Fruit fly (Drosophila melanogaster) whole organism, embryonic: Measurements from ENCODE around the gene kirre.

ENCODE experiments used
- B-H2 ChIP-seq: fragments of 200-800 bp; sonication (Bioruptor generic); optimal IDR thresholded peaks from 2 replicates; lab custom pipeline; 2018; ENCODE audit warnings: missing biosample characterization, mild to moderate bottlenecking, missing genetic modification characterization
- BEAF-32 ChIP-seq: fragments of 200-800 bp; sonication (Bioruptor generic); optimal IDR thresholded peaks from 3 replicates; lab custom pipeline; 2017; ENCODE audit warnings: missing biosample characterization, missing genetic modification characterization, mild to moderate bottlenecking, moderate library complexity, missing genetic modification reagents
- C15 ChIP-seq: fragments of 200-800 bp; sonication (Bioruptor generic); IDR thresholded peaks from 3 replicates; pipeline ENCODE4 v1.3.6; 2022; ENCODE audit warnings: missing biosample characterization, missing genetic modification characterization
- CG10959 ChIP-seq: fragments of 200-800 bp; sonication (Bioruptor generic); IDR thresholded peaks from 2 replicates; pipeline ENCODE4 v1.3.6; 2022; ENCODE audit warnings: missing biosample characterization, missing genetic modification characterization
- CG11504 ChIP-seq: fragments of 200-800 bp; sonication (Bioruptor generic); optimal IDR thresholded peaks from 3 replicates; lab custom pipeline; 2019; ENCODE audit warnings: missing biosample characterization, mild to moderate bottlenecking, missing genetic modification characterization, moderate library complexity
- CG12744 ChIP-seq: fragments of 200-800 bp; sonication (Bioruptor generic); optimal IDR thresholded peaks from 2 replicates; lab custom pipeline; 2016; ENCODE audit warnings: missing biosample characterization, missing genetic modification characterization
- CG12769 ChIP-seq: fragments of 200-800 bp; sonication (Bioruptor generic); optimal IDR thresholded peaks from 2 replicates; lab custom pipeline; 2019; ENCODE audit warnings: missing biosample characterization, mild to moderate bottlenecking, missing genetic modification characterization, moderate library complexity
- CG13123 ChIP-seq: fragments of 200-800 bp; sonication (Bioruptor generic); optimal IDR thresholded peaks from 2 replicates; lab custom pipeline; 2016; ENCODE audit warnings: missing biosample characterization, missing genetic modification characterization
- CG13775 ChIP-seq: fragments of 200-800 bp; sonication (Bioruptor generic); optimal IDR thresholded peaks from 3 replicates; lab custom pipeline; 2017; ENCODE audit warnings: missing biosample characterization, mild to moderate bottlenecking, missing genetic modification characterization
- CG16863 ChIP-seq: fragments of 200-800 bp; sonication (Bioruptor generic); optimal IDR thresholded peaks from 3 replicates; lab custom pipeline; 2016; ENCODE audit warnings: missing biosample characterization, missing genetic modification characterization
- CG17361 ChIP-seq: fragments of 200-800 bp; sonication (Bioruptor generic); IDR thresholded peaks from 3 replicates; pipeline ENCODE4 v1.3.6; 2022; ENCODE audit warnings: missing biosample characterization, missing genetic modification characterization
- CG2129 ChIP-seq: fragments of 200-800 bp; sonication (Bioruptor generic); IDR thresholded peaks from 2 replicates; pipeline ENCODE4 v1.3.6; 2022; ENCODE audit warnings: missing biosample characterization, missing genetic modification characterization; ENCODE audit not compliant: partially characterized antibody
- CG30403 ChIP-seq: fragments of 200-800 bp; sonication (Bioruptor generic); optimal IDR thresholded peaks from 3 replicates; lab custom pipeline; 2016; ENCODE audit warnings: missing biosample characterization, missing genetic modification characterization
- CG31365 ChIP-seq: fragments of 200-800 bp; sonication (Bioruptor generic); optimal IDR thresholded peaks from 2 replicates; lab custom pipeline; 2018; ENCODE audit warnings: missing biosample characterization, mild to moderate bottlenecking, missing genetic modification characterization
- CG7556 ChIP-seq: fragments of 200-800 bp; sonication (Bioruptor generic); optimal IDR thresholded peaks from 2 replicates; lab custom pipeline; 2017; ENCODE audit warnings: missing biosample characterization, mild to moderate bottlenecking, missing genetic modification characterization
- CoRest ChIP-seq: fragments of 200-800 bp; sonication (Bioruptor generic); optimal IDR thresholded peaks from 3 replicates; lab custom pipeline; 2018; ENCODE audit warnings: missing biosample characterization, mild to moderate bottlenecking, missing genetic modification characterization, moderate library complexity
- Dbx ChIP-seq: fragments of 200-800 bp; sonication (Bioruptor generic); IDR thresholded peaks from 3 replicates; pipeline ENCODE4 v1.3.6; 2022; ENCODE audit warnings: missing biosample characterization, missing genetic modification characterization
- Dip2 ChIP-seq: fragments of 200-800 bp; sonication (Bioruptor generic); IDR thresholded peaks from 2 replicates; pipeline ENCODE4 v1.3.6; 2022; ENCODE audit warnings: missing biosample characterization, missing genetic modification characterization
- Dref ChIP-seq: fragments of 200-800 bp; sonication (Bioruptor generic); IDR thresholded peaks from 2 replicates; pipeline ENCODE4 v1.3.6; 2022; ENCODE audit warnings: missing biosample characterization, missing genetic modification characterization
- Elba2 ChIP-seq: fragments of 200-800 bp; sonication (Bioruptor generic); optimal IDR thresholded peaks from 3 replicates; lab custom pipeline; 2016; ENCODE audit warnings: missing biosample characterization, missing genetic modification characterization
- Ets65A ChIP-seq: fragments of 200-800 bp; sonication (Bioruptor generic); peaks from one replicate; lab custom pipeline; 2016; ENCODE audit warnings: missing biosample characterization, missing genetic modification characterization
- Max ChIP-seq: fragments of 200-800 bp; sonication (Bioruptor generic); optimal IDR thresholded peaks from 2 replicates; lab custom pipeline; 2016; ENCODE audit warnings: missing biosample characterization, mild to moderate bottlenecking, missing genetic modification characterization
- NC2α ChIP-seq: fragments of 200-800 bp; sonication (Bioruptor generic); optimal IDR thresholded peaks from 2 replicates; lab custom pipeline; 2016; ENCODE audit warnings: missing biosample characterization, missing genetic modification characterization
- Oli ChIP-seq: fragments of 200-800 bp; sonication (Bioruptor generic); optimal IDR thresholded peaks from 2 replicates; lab custom pipeline; 2018; ENCODE audit warnings: missing biosample characterization, mild to moderate bottlenecking, missing genetic modification characterization, moderate library complexity
- Opbp ChIP-seq: fragments of 200-800 bp; sonication (Bioruptor generic); IDR thresholded peaks from 3 replicates; pipeline ENCODE4 v1.3.6; 2022; ENCODE audit warnings: missing biosample characterization, missing genetic modification characterization; ENCODE audit not compliant: partially characterized antibody
- Side ChIP-seq: fragments of 200-800 bp; sonication (Bioruptor generic); optimal IDR thresholded peaks from 2 replicates; lab custom pipeline; 2016; ENCODE audit warnings: missing biosample characterization, missing genetic modification characterization
- Sox100B ChIP-seq: fragments of 200-800 bp; sonication (Bioruptor generic); optimal IDR thresholded peaks from 3 replicates; lab custom pipeline; 2018; ENCODE audit warnings: missing biosample characterization, mild to moderate bottlenecking, missing genetic modification characterization
- bigmax ChIP-seq: fragments of 200-800 bp; sonication (Bioruptor generic); optimal IDR thresholded peaks from 2 replicates; lab custom pipeline; 2018; ENCODE audit warnings: missing biosample characterization, mild to moderate bottlenecking, missing genetic modification characterization
- bowl ChIP-seq: fragments of 200-800 bp; sonication (Bioruptor generic); IDR thresholded peaks from 2 replicates; pipeline ENCODE4 v1.3.6; 2022; ENCODE audit warnings: missing biosample characterization, missing genetic modification characterization
- br ChIP-seq: fragments of >200 bp; optimal IDR thresholded peaks from 2 replicates; lab custom pipeline; 2017
- bsh ChIP-seq, 2 experiments: fragments of 200-800 bp; sonication (Bioruptor generic); optimal IDR thresholded peaks; 2 replicates each; lab custom pipeline; 2017 to 2018; ENCODE audit warnings: mild to moderate bottlenecking in 2 of 2, missing biosample characterization in 2 of 2, missing genetic modification characterization in 2 of 2, moderate library complexity in 1 of 2
- chinmo ChIP-seq: fragments of 200-800 bp; sonication (Bioruptor generic); IDR thresholded peaks from 4 replicates; pipeline ENCODE4 v1.3.6; 2022; ENCODE audit warnings: missing biosample characterization, missing genetic modification characterization; ENCODE audit not compliant: partially characterized antibody
- corto ChIP-seq: fragments of 200-800 bp; sonication (Bioruptor generic); optimal IDR thresholded peaks from 2 replicates; lab custom pipeline; 2016; ENCODE audit warnings: missing biosample characterization, mild to moderate bottlenecking, missing genetic modification characterization, moderate library complexity
- danr ChIP-seq: fragments of 200-800 bp; sonication (Bioruptor generic); IDR thresholded peaks from 2 replicates; pipeline ENCODE4 v1.3.6; 2022; ENCODE audit warnings: missing biosample characterization, missing genetic modification characterization
- dmrt99B ChIP-seq: fragments of 200-800 bp; sonication (Bioruptor generic); optimal IDR thresholded peaks from 2 replicates; lab custom pipeline; 2018; ENCODE audit warnings: missing biosample characterization, mild to moderate bottlenecking, missing genetic modification characterization, moderate library complexity
- fd3F ChIP-seq: fragments of 200-800 bp; sonication (Bioruptor generic); optimal IDR thresholded peaks from 2 replicates; lab custom pipeline; 2018; ENCODE audit warnings: missing biosample characterization, mild to moderate bottlenecking, missing genetic modification characterization, moderate library complexity
- fu2 ChIP-seq: fragments of 200-800 bp; sonication (Bioruptor generic); optimal IDR thresholded peaks from 2 replicates; lab custom pipeline; 2016; ENCODE audit warnings: missing biosample characterization, missing genetic modification characterization
- gt ChIP-seq: fragments of 200-800 bp; sonication (Bioruptor generic); IDR thresholded peaks from 2 replicates; pipeline ENCODE4 v1.3.6; 2022; ENCODE audit warnings: missing biosample characterization, missing genetic modification characterization
- ken ChIP-seq: fragments of 200-800 bp; sonication (Bioruptor generic); IDR thresholded peaks from 3 replicates; pipeline ENCODE4 v1.3.6; 2022; ENCODE audit warnings: missing biosample characterization, missing genetic modification characterization
- mirr ChIP-seq: fragments of 200-800 bp; sonication (Bioruptor generic); optimal IDR thresholded peaks from 3 replicates; lab custom pipeline; 2018; ENCODE audit warnings: missing biosample characterization, mild to moderate bottlenecking, missing genetic modification characterization
- nau ChIP-seq: fragments of 200-800 bp; sonication (Bioruptor generic); optimal IDR thresholded peaks from 3 replicates; lab custom pipeline; 2017; ENCODE audit warnings: missing biosample characterization, mild to moderate bottlenecking, missing genetic modification characterization, missing genetic modification reagents
- nom ChIP-seq: fragments of 200-800 bp; sonication (Bioruptor generic); optimal IDR thresholded peaks from 2 replicates; lab custom pipeline; 2017; ENCODE audit warnings: missing biosample characterization, missing genetic modification characterization, mild to moderate bottlenecking, moderate library complexity, missing genetic modification reagents
- onecut ChIP-seq: fragments of 200-800 bp; sonication (Bioruptor generic); IDR thresholded peaks from 2 replicates; pipeline ENCODE4 v1.3.6; 2022; ENCODE audit warnings: missing biosample characterization, missing genetic modification characterization
- org-1 ChIP-seq: fragments of 200-800 bp; sonication (Bioruptor generic); optimal IDR thresholded peaks from 2 replicates; lab custom pipeline; 2017; ENCODE audit warnings: missing biosample characterization, missing genetic modification characterization
- phol ChIP-seq: fragments of 200-800 bp; sonication (Bioruptor generic); optimal IDR thresholded peaks from 3 replicates; lab custom pipeline; 2018; ENCODE audit warnings: missing biosample characterization, mild to moderate bottlenecking, missing genetic modification characterization, moderate library complexity
- pum ChIP-seq: fragments of 200-800 bp; sonication (Bioruptor generic); optimal IDR thresholded peaks from 2 replicates; lab custom pipeline; 2016; ENCODE audit warnings: missing biosample characterization, missing genetic modification characterization
- ranshi ChIP-seq: fragments of 200-800 bp; sonication (Bioruptor generic); IDR thresholded peaks from 2 replicates; pipeline ENCODE4 v1.3.6; 2022; ENCODE audit warnings: missing biosample characterization, missing genetic modification characterization
- sens-2 ChIP-seq: fragments of 200-800 bp; sonication (Bioruptor generic); IDR thresholded peaks from 2 replicates; pipeline ENCODE4 v1.3.6; 2022; ENCODE audit warnings: missing biosample characterization, missing genetic modification characterization
- tna ChIP-seq: fragments of 200-800 bp; sonication (Bioruptor generic); IDR thresholded peaks from 2 replicates; pipeline ENCODE4 v1.3.6; 2022; ENCODE audit warnings: missing biosample characterization, missing genetic modification characterization; ENCODE audit not compliant: partially characterized antibody
- vvl ChIP-seq: fragments of 200-800 bp; sonication (Bioruptor generic); IDR thresholded peaks from 2 replicates; pipeline ENCODE4 v1.3.6; 2022; ENCODE audit warnings: missing biosample characterization, missing genetic modification characterization

Gene kirre

dm6 chrX:2993098-2993773 lies 253.1 kb downstream of the kirre start (continued):
- no peak for TF ChIP-seq bsh (GFP tag; optimal IDR thresholded peaks at IDR 0.05; lab: Kevin White, UChicago)
- TF ChIP-seq Dip2, result no peak
- no peak for TF ChIP-seq pum
- no peak for TF ChIP-seq ken (GFP tag; lab: Robert Waterston, UW)
- no peak for TF ChIP-seq Max (GFP tag; lab: Kevin White, UChicago)
- TF ChIP-seq br (lab: Kevin White, UChicago), result no peak
- TF ChIP-seq ranshi (GFP tag; lab: Robert Waterston, UW), result no peak
- peak; percentile 35 for TF ChIP-seq CG30403 (GFP tag; lab: Kevin White, UChicago)
- TF ChIP-seq phol (tag; lab: Kevin White, UChicago), result peak; percentile 32
- peak; percentile 4; the same call in 1 of the 2 replicates for TF ChIP-seq onecut (GFP tag; lab: Robert Waterston, UW)
- no peak for TF ChIP-seq sens-2 (GFP tag; lab: Robert Waterston, UW)
- TF ChIP-seq fd3F (GFP tag; lab: Kevin White, UChicago), result no peak
- no peak for TF ChIP-seq B-H2 (GFP tag; lab: Kevin White, UChicago)
- peak; percentile 55 for TF ChIP-seq CG11504
- no peak for TF ChIP-seq mirr
- TF ChIP-seq chinmo (GFP tag; lab: Robert Waterston, UW), result 0 out of 4 replicates have a peak, but pooled peaks have one; percentile 40
- no peak for TF ChIP-seq CG2129 (GFP tag; lab: Robert Waterston, UW)
- TF ChIP-seq CG17361 (GFP tag; lab: Robert Waterston, UW), result peak; percentile 49; the same call in 1 of the 3 replicates
- TF ChIP-seq Elba2 (GFP tag; lab: Kevin White, UChicago), result no peak
- TF ChIP-seq Dref, result no peak
- TF ChIP-seq BEAF-32 (GFP tag; lab: Kevin White, UChicago), result no peak
- TF ChIP-seq CG12769 (tag; lab: Kevin White, UChicago), result no peak
- TF ChIP-seq CG13123 (GFP tag; lab: Kevin White, UChicago), result no peak
- TF ChIP-seq fu2, result no peak
- TF ChIP-seq nom, result no peak
- peak; percentile 35 for TF ChIP-seq Sox100B (GFP tag; lab: Kevin White, UChicago)
- no peak for TF ChIP-seq tna (GFP tag; lab: Robert Waterston, UW)
- no peak for TF ChIP-seq Side (GFP tag; lab: Kevin White, UChicago)
- peak; percentile 48 for TF ChIP-seq Oli (tag; lab: Kevin White, UChicago)
- TF ChIP-seq C15 (GFP tag; lab: Robert Waterston, UW), result no peak
- peak; percentile 17 for TF ChIP-seq CG7556
- TF ChIP-seq gt (GFP tag; lab: Robert Waterston, UW), result no peak
- peak; percentile 55 for TF ChIP-seq dmrt99B
- TF ChIP-seq CG31365, result no peak
- no peak for TF ChIP-seq NC2α (GFP tag; lab: Kevin White, UChicago)
- TF ChIP-seq vvl (GFP tag; lab: Robert Waterston, UW), result 0 out of 2 replicates have a peak, but pooled peaks have one; percentile 16
- TF ChIP-seq CG16863 (GFP tag; lab: Kevin White, UChicago), result no peak
- no peak for TF ChIP-seq Dbx
- no peak for TF ChIP-seq bigmax (GFP tag; lab: Kevin White, UChicago)
- no peak for TF ChIP-seq CG12744 (GFP tag; lab: Kevin White, UChicago)
- TF ChIP-seq CoRest, result peak; percentile 61
- TF ChIP-seq bowl, result no peak
- no peak for TF ChIP-seq CG10959 (GFP tag; lab: Robert Waterston, UW)
- TF ChIP-seq Ets65A, result peak; percentile 89
- TF ChIP-seq org-1, result no peak
- TF ChIP-seq corto, result no peak
- no peak for TF ChIP-seq CG13775 (GFP tag; lab: Kevin White, UChicago)
- no peak for TF ChIP-seq danr (GFP tag; lab: Robert Waterston, UW)
- no peak for TF ChIP-seq Opbp (GFP tag; lab: Robert Waterston, UW)
- TF ChIP-seq nau (GFP tag; lab: Kevin White, UChicago), result peak; percentile 3
